Worm (Caenorhabditis elegans) whole organism, late embryonic: ENCODE measurements around the gene ins-8.

Source experiments
- C08G9.2 ChIP-seq: sonication (generic microtip); optimal IDR thresholded peaks from 2 replicates; lab custom pipeline; 2016; ENCODE audit warnings: mild to moderate bottlenecking, missing genetic modification characterization, moderate library complexity, missing compliant biosample characterization
- C38D4.7 ChIP-seq: fragments of 200-800 bp; sonication (Bioruptor generic); optimal IDR thresholded peaks from 2 replicates; lab custom pipeline; 2018; ENCODE audit warnings: mild to moderate bottlenecking, missing genetic modification characterization, moderate library complexity, missing compliant biosample characterization
- F13H6.1 ChIP-seq: sonication (generic microtip); optimal IDR thresholded peaks from 2 replicates; lab custom pipeline; 2016; ENCODE audit warnings: missing genetic modification characterization, missing compliant biosample characterization
- K02D7.2 ChIP-seq: sonication (generic microtip); optimal IDR thresholded peaks from 2 replicates; lab custom pipeline; 2017; ENCODE audit warnings: mild to moderate bottlenecking, missing genetic modification characterization, missing compliant biosample characterization
- ahr-1 ChIP-seq: sonication (generic microtip); optimal IDR thresholded peaks from 2 replicates; lab custom pipeline; 2016; ENCODE audit warnings: missing genetic modification characterization, missing compliant biosample characterization
- ceh-14 ChIP-seq: sonication (generic microtip); optimal IDR thresholded peaks from 2 replicates; lab custom pipeline; 2016; ENCODE audit warnings: missing genotype, missing genetic modification characterization, missing compliant biosample characterization
- ceh-19 ChIP-seq: fragments of 200-800 bp; sonication (Bioruptor generic); optimal IDR thresholded peaks from 2 replicates; lab custom pipeline; 2018; ENCODE audit warnings: mild to moderate bottlenecking, missing genetic modification characterization, missing compliant biosample characterization
- ceh-2 ChIP-seq: sonication (generic microtip); optimal IDR thresholded peaks from 2 replicates; lab custom pipeline; 2016; ENCODE audit warnings: missing genotype, missing genetic modification characterization, missing compliant biosample characterization
- ceh-22 ChIP-seq: sonication (generic microtip); optimal IDR thresholded peaks from 2 replicates; lab custom pipeline; 2017; ENCODE audit warnings: missing biosample characterization, missing genetic modification characterization
- ceh-24 ChIP-seq: sonication (generic microtip); optimal IDR thresholded peaks from 2 replicates; lab custom pipeline; 2016; ENCODE audit warnings: mild to moderate bottlenecking, missing genetic modification characterization, missing compliant biosample characterization
- ceh-31 ChIP-seq: sonication (generic microtip); optimal IDR thresholded peaks from 2 replicates; lab custom pipeline; 2016; ENCODE audit warnings: missing genetic modification characterization, missing compliant biosample characterization
- ceh-34 ChIP-seq: sonication (generic microtip); optimal IDR thresholded peaks from 2 replicates; lab custom pipeline; 2016; ENCODE audit warnings: mild to moderate bottlenecking, missing genetic modification characterization, missing compliant biosample characterization
- ceh-48 ChIP-seq: sonication (generic microtip); optimal IDR thresholded peaks from 2 replicates; lab custom pipeline; 2016; ENCODE audit warnings: missing genetic modification characterization, inconsistent platforms, missing compliant biosample characterization
- ceh-6 ChIP-seq: fragments of 200-800 bp; sonication (Bioruptor generic); optimal IDR thresholded peaks from 2 replicates; lab custom pipeline; 2018; ENCODE audit warnings: mild to moderate bottlenecking, missing genetic modification characterization, missing compliant biosample characterization
- ceh-9 ChIP-seq: sonication (generic microtip); optimal IDR thresholded peaks from 2 replicates; lab custom pipeline; 2016; ENCODE audit warnings: mild to moderate bottlenecking, missing genetic modification characterization, inconsistent platforms, missing compliant biosample characterization
- che-1 ChIP-seq: sonication (generic microtip); optimal IDR thresholded peaks from 2 replicates; lab custom pipeline; 2016; ENCODE audit warnings: mild to moderate bottlenecking, missing genetic modification characterization, missing compliant biosample characterization
- dve-1 ChIP-seq: sonication (generic microtip); optimal IDR thresholded peaks from 2 replicates; lab custom pipeline; 2017; ENCODE audit warnings: antibody characterized with exemption, mild to moderate bottlenecking, missing genetic modification characterization, missing compliant biosample characterization
- elt-2 ChIP-seq: sonication (generic microtip); optimal IDR thresholded peaks from 2 replicates; lab custom pipeline; 2016; ENCODE audit warnings: missing genetic modification reagents, missing genetic modification characterization, missing compliant biosample characterization
- elt-4 ChIP-seq: sonication (generic microtip); optimal IDR thresholded peaks from 2 replicates; lab custom pipeline; 2016; ENCODE audit warnings: missing genetic modification characterization, missing compliant biosample characterization
- ets-4 ChIP-seq: sonication (generic microtip); optimal IDR thresholded peaks from 2 replicates; lab custom pipeline; 2016; ENCODE audit warnings: missing genetic modification characterization, missing compliant biosample characterization
- fax-1 ChIP-seq: sonication (generic microtip); optimal IDR thresholded peaks from 2 replicates; lab custom pipeline; 2016; ENCODE audit warnings: missing genotype, missing genetic modification characterization, missing compliant biosample characterization
- fkh-10 ChIP-seq: fragments of 150-350 bp; optimal IDR thresholded peaks from 2 replicates; lab custom pipeline; 2014; ENCODE audit warnings: missing biosample characterization, missing genetic modification reagents, missing genetic modification characterization
- fkh-6 ChIP-seq: sonication (generic microtip); optimal IDR thresholded peaks from 2 replicates; lab custom pipeline; 2016; ENCODE audit warnings: missing genetic modification characterization, missing compliant biosample characterization
- gmeb-2 ChIP-seq: sonication (generic microtip); optimal IDR thresholded peaks from 2 replicates; lab custom pipeline; 2016; ENCODE audit warnings: missing genetic modification characterization, inconsistent platforms, missing compliant biosample characterization
- hlh-15 ChIP-seq: sonication (generic microtip); optimal IDR thresholded peaks from 2 replicates; lab custom pipeline; 2016; ENCODE audit warnings: missing genetic modification characterization, missing compliant biosample characterization
- hlh-6 ChIP-seq: sonication (generic microtip); optimal IDR thresholded peaks from 2 replicates; lab custom pipeline; 2016; ENCODE audit warnings: missing genotype, missing genetic modification characterization, missing compliant biosample characterization
- hlh-8 ChIP-seq: sonication (generic microtip); optimal IDR thresholded peaks from 2 replicates; lab custom pipeline; 2016; ENCODE audit warnings: missing genotype, missing genetic modification characterization, missing compliant biosample characterization
- lin-11 ChIP-seq: fragments of 200-800 bp; sonication (Bioruptor generic); optimal IDR thresholded peaks from 2 replicates; lab custom pipeline; 2018; ENCODE audit warnings: mild to moderate bottlenecking, missing genetic modification characterization, missing compliant biosample characterization
- mec-3 ChIP-seq: sonication (generic microtip); optimal IDR thresholded peaks from 2 replicates; lab custom pipeline; 2016; ENCODE audit warnings: borderline replicate concordance, missing genetic modification characterization, missing compliant biosample characterization
- nfya-1 ChIP-seq: sonication (generic microtip); optimal IDR thresholded peaks from 2 replicates; lab custom pipeline; 2017; ENCODE audit warnings: missing genetic modification characterization, mild to moderate bottlenecking, missing compliant biosample characterization, antibody characterized with exemption, moderate library complexity
- nhr-11 ChIP-seq: fragments of 150-350 bp; optimal IDR thresholded peaks from 2 replicates; lab custom pipeline; 2014; ENCODE audit warnings: missing biosample characterization, missing genetic modification characterization
- nhr-232 ChIP-seq: sonication (generic microtip); optimal IDR thresholded peaks from 2 replicates; lab custom pipeline; 2016; ENCODE audit warnings: missing genetic modification characterization, missing compliant biosample characterization
- npax-4 ChIP-seq: sonication (generic microtip); optimal IDR thresholded peaks from 2 replicates; lab custom pipeline; 2016; ENCODE audit warnings: missing genetic modification characterization, missing compliant biosample characterization
- odd-2 ChIP-seq: sonication (generic microtip); optimal IDR thresholded peaks from 2 replicates; lab custom pipeline; 2017; ENCODE audit warnings: antibody characterized with exemption, mild to moderate bottlenecking, missing genetic modification characterization, missing compliant biosample characterization
- pag-3 ChIP-seq: sonication (generic microtip); optimal IDR thresholded peaks from 2 replicates; lab custom pipeline; 2016; ENCODE audit warnings: missing compliant biosample characterization, missing genetic modification characterization, borderline replicate concordance
- pax-1 ChIP-seq: fragments of 150-350 bp; optimal IDR thresholded peaks from 2 replicates; lab custom pipeline; 2014; ENCODE audit warnings: missing biosample characterization, missing genetic modification characterization
- pha-4 ChIP-seq: fragments of 150-350 bp; optimal IDR thresholded peaks from 2 replicates; lab custom pipeline; 2018; ENCODE audit warnings: missing biosample characterization, missing genetic modification reagents, missing genetic modification characterization
- pqm-1 ChIP-seq: sonication (generic microtip); optimal IDR thresholded peaks from 2 replicates; lab custom pipeline; 2016; ENCODE audit warnings: missing genetic modification characterization, missing compliant biosample characterization
- ref-2 ChIP-seq: sonication (generic microtip); optimal IDR thresholded peaks from 2 replicates; lab custom pipeline; 2016; ENCODE audit warnings: missing genetic modification characterization, missing compliant biosample characterization
- sdc-2 ChIP-seq: sonication (generic microtip); optimal IDR thresholded peaks from 2 replicates; lab custom pipeline; 2016; ENCODE audit warnings: missing genotype, missing genetic modification characterization, missing compliant biosample characterization
- sox-4 ChIP-seq: sonication (generic microtip); optimal IDR thresholded peaks from 2 replicates; lab custom pipeline; 2017; ENCODE audit warnings: mild to moderate bottlenecking, missing genetic modification characterization, inconsistent platforms, missing compliant biosample characterization
- syd-9 ChIP-seq: sonication (generic microtip); optimal IDR thresholded peaks from 2 replicates; lab custom pipeline; 2016; ENCODE audit warnings: mild to moderate bottlenecking, missing genetic modification characterization, moderate library complexity, missing compliant biosample characterization
- tbx-2 ChIP-seq: sonication (generic microtip); optimal IDR thresholded peaks from 2 replicates; lab custom pipeline; 2016; ENCODE audit warnings: missing genetic modification characterization, missing compliant biosample characterization
- tbx-7 ChIP-seq: sonication (generic microtip); optimal IDR thresholded peaks from 2 replicates; lab custom pipeline; 2016; ENCODE audit warnings: missing genotype, missing genetic modification characterization, missing compliant biosample characterization
- unc-3 ChIP-seq, 2 experiments: fragments of 200-800 bp in 1 of 2; sonication (Bioruptor generic) in 1 of 2; sonication (generic microtip) in 1 of 2; conservative IDR thresholded peaks in 1 of 2; optimal IDR thresholded peaks in 1 of 2; 2 replicates each; pipeline versions ENCODE4 v1.3.6 to Lab custom; 2016 to 2022; ENCODE audit warnings: missing compliant biosample characterization in 2 of 2, missing genetic modification characterization in 2 of 2, missing genetic modification reagents in 1 of 2
- unc-42 ChIP-seq: sonication (generic microtip); optimal IDR thresholded peaks from 2 replicates; lab custom pipeline; 2016; ENCODE audit warnings: missing genotype, missing genetic modification characterization, missing compliant biosample characterization
- unc-55 ChIP-seq: sonication (generic microtip); optimal IDR thresholded peaks from 2 replicates; lab custom pipeline; 2017; ENCODE audit warnings: missing biosample characterization, missing genetic modification reagents, missing genetic modification characterization
- unc-86 ChIP-seq: sonication (generic microtip); optimal IDR thresholded peaks from 2 replicates; lab custom pipeline; 2016; ENCODE audit warnings: missing genetic modification characterization, missing compliant biosample characterization
- zip-5 ChIP-seq: sonication (generic microtip); optimal IDR thresholded peaks from 2 replicates; lab custom pipeline; 2016; ENCODE audit warnings: missing genetic modification characterization, missing compliant biosample characterization
- ztf-16 ChIP-seq: sonication (generic microtip); optimal IDR thresholded peaks from 2 replicates; lab custom pipeline; 2017; ENCODE audit warnings: missing genetic modification characterization, missing compliant biosample characterization

Gene ins-8

DNA sequence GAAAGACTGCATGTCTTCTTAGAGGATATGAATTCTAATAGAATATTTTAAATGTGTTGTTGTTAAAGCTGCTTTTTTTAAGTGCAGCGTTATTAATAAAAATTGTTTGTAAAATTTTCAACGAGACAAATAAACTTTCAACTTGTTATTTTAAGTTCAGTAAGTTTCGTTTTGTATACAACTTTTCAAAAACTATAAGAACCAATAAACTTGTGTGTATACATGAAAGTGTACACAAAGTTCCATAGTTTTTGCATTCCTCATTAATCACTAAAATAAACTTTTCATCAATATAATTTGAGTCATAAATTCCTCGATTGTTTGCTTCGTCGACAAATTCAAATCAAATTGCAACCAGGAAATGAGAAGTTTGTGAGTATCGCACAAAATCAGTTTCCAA lies 32.1 kb downstream of the ins-8 start, which contains the start of gene srm-3:
Gene srm-3 (plus strand): TSS at position 301 of the 400 bp plus-strand sequence.
- TF ChIP-seq ztf-16 (tag; lab: Kevin White, UChicago) (no peak), ceh-34 (tag; lab: Kevin White, UChicago) (no peak), ceh-19 (GFP tag; lab: Kevin White, UChicago) (no peak), pha-4 (no peak), fkh-6 (tag; lab: Kevin White, UChicago) (no peak), elt-2 (tag; lab: Kevin White, UChicago) (no peak), hlh-8 (tag; lab: Kevin White, UChicago) (no peak), ref-2 (tag; lab: Kevin White, UChicago) (no peak), ceh-31 (no peak), syd-9 (tag; lab: Kevin White, UChicago) (no peak)

DNA sequence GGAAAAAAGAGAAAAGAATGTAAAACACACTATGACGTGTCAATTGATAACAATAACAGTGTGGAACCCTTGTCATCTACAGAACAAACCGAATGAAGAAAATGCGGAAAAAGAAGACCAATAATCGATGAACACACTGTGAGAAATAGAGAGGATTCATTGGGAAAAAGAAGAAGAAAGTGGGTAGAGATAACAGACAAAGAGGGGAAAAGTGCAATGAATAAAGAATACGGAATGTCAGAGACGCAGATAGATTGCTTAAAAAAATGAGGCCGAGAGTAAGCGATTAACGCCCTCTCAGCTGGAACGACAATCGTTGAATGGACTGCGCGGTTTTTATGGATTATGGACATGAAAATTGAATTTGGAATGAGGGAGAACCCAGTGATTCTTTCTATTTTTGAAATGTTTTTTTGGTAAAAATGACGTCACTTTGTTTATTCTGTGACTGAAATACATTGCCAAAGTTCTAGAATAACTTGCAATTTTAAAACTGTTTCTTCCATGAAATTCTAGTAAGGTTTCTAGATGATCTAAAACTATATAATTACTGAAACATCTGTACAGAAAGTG lies 32.9 kb downstream of the ins-8 start, which contains the start of gene amph-1:
Gene amph-1 (minus strand): TSS at position 85 of the 573 bp plus-strand sequence.
- TF ChIP-seq zip-5 (tag; lab: Kevin White, UChicago) (no peak), fkh-10 (GFP tag; lab: Kevin White, UChicago) (no peak), elt-2 (tag; lab: Kevin White, UChicago) (no peak), hlh-6 (tag; lab: Kevin White, UChicago) (no peak), nhr-232 (tag; lab: Kevin White, UChicago) (no peak), ceh-48 (tag; lab: Kevin White, UChicago) (no peak), gmeb-2 (no peak), unc-3 (GFP tag; conservative IDR thresholded peaks at IDR 0.05; lab: Robert Waterston, UW) (no peak), unc-3 (tag; optimal IDR thresholded peaks at IDR 0.05; lab: Kevin White, UChicago) (no peak), ahr-1 (no peak), F13H6.1 (no peak), C08G9.2 (no peak), pag-3 (tag; lab: Kevin White, UChicago) (no peak), pax-1 (no peak), ceh-31 (peak; percentile 43), ceh-24 (tag; lab: Kevin White, UChicago) (no peak), C38D4.7 (no peak), sdc-2 (tag; lab: Kevin White, UChicago) (no peak), tbx-7 (tag; lab: Kevin White, UChicago) (no peak), ets-4 (tag; lab: Kevin White, UChicago) (no peak), ceh-6 (no peak), sox-4 (tag; lab: Kevin White, UChicago) (no peak), tbx-2 (tag; lab: Kevin White, UChicago) (no peak), ref-2 (tag; lab: Kevin White, UChicago) (no peak), elt-4 (tag; lab: Kevin White, UChicago) (no peak), ceh-14 (tag; lab: Kevin White, UChicago) (no peak), ceh-9 (tag; lab: Kevin White, UChicago) (no peak), ceh-22 (tag; lab: Kevin White, UChicago) (no peak), odd-2 (tag; lab: Kevin White, UChicago) (no peak), K02D7.2 (tag; lab: Kevin White, UChicago) (no peak), fax-1 (tag; lab: Kevin White, UChicago) (no peak), nhr-11 (no peak), pqm-1 (tag; lab: Kevin White, UChicago) (no peak), nfya-1 (tag; lab: Kevin White, UChicago) (peak; percentile 17), mec-3 (tag; lab: Kevin White, UChicago) (no peak), unc-86 (no peak), dve-1 (tag; lab: Kevin White, UChicago) (peak; percentile 0), ceh-2 (tag; lab: Kevin White, UChicago) (no peak), lin-11 (tag; lab: Kevin White, UChicago) (no peak), npax-4 (tag; lab: Kevin White, UChicago) (no peak), unc-55 (GFP tag; lab: Kevin White, UChicago) (peak; percentile 25), unc-42 (tag; lab: Kevin White, UChicago) (peak; percentile 11), hlh-15 (no peak), che-1 (tag; lab: Kevin White, UChicago) (no peak)
